Fruit fly (Drosophila melanogaster): ENCODE data around the gene Ccdc85.

DNA sequence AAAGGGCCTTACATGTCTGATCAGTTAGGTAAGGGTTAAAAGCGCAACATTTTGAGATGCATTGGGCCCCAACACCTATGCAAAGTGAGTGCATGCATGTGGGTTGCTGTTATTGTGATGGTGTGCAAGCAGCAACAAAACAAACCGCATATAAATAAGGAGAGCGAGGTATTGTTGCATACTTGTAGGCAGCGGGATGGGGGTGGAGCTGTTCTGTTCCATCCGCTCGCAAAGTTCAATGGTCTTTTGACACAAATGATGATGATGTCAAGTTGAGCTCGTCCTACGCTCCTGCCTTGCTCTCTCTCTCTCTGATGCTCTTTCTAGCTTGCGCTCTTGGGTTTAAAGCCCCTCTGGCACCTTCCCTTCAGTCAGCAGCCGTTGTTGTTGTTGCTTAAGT, 43.4 kb upstream of the Ccdc85 start:
- TF ChIP-seq psq (optimal IDR thresholded peaks at IDR 0.05) (no peak), ttk (optimal IDR thresholded peaks at IDR 0.05) (no peak)
